Fruit fly (Drosophila melanogaster): ENCODE data around the gene CG11600.

DNA sequence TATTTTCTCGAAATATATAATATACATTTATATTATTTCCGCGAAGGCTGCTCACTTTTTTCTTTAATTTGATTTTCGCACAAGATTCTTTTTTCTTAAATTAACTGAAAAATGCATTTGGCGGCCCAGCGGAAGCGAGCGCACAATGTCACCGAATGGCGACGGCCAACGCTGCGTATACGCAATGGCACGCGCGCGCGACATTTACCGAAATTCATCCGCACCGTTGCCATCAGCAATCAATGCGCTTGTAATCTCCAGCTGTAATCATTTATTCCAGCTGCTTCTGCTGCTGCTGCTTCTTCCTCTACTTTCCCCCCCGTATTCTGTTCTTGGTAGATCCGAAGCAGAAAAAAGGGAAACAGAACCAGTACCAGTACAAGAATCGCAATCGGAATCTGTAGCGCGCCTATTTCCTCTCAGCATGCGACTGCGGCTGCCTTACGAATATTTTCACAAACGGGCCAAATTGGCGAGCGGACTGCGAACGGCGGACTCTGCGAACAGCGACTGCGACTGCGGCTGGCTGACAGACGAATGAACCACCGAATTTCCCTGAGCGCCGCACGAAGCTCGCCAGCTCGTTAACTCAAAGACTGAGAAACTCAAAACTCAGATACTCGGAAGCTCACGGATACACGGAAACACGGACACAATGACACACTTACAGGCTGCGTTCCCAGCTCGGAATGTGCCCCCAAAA lies 41.0 kb upstream of the CG11600 start, which contains the start of gene Octbeta2R:
- TF ChIP-seq achi (GFP tag; optimal IDR thresholded peaks at IDR 0.05): no peak
- no peak for TF ChIP-seq Met (GFP tag; optimal IDR thresholded peaks at IDR 0.05)
- no peak for TF ChIP-seq CG15336 (GFP tag; IDR thresholded peaks at IDR 0.05)
- TF ChIP-seq CG11902 (GFP tag; optimal IDR thresholded peaks at IDR 0.05): no peak
- no peak for TF ChIP-seq spab (GFP tag; optimal IDR thresholded peaks at IDR 0.05)
- TF ChIP-seq net (GFP tag; optimal IDR thresholded peaks at IDR 0.05): no peak
- TF ChIP-seq ss (GFP tag; optimal IDR thresholded peaks at IDR 0.05): no peak
